Worm (Caenorhabditis elegans) whole organism, L2 larva: ENCODE data around the gene K08E7.5.

Source experiments
- C34F6.9 ChIP-seq: fragments of 150-350 bp; optimal IDR thresholded peaks from 2 replicates; lab custom pipeline; 2014; ENCODE audit warnings: missing biosample characterization, missing genetic modification characterization
- F13H6.1 ChIP-seq: sonication (generic microtip); optimal IDR thresholded peaks from 2 replicates; lab custom pipeline; 2016; ENCODE audit warnings: missing genetic modification characterization, missing compliant biosample characterization
- R02D3.7 ChIP-seq: fragments of 150-350 bp; optimal IDR thresholded peaks from 2 replicates; lab custom pipeline; 2014; ENCODE audit warnings: missing biosample characterization, missing genetic modification characterization
- Y55F3AM.14 ChIP-seq: fragments of 200-800 bp; sonication (Bioruptor generic); optimal IDR thresholded peaks from 2 replicates; lab custom pipeline; 2018; ENCODE audit warnings: mild to moderate bottlenecking, missing genetic modification characterization, missing compliant biosample characterization
- ZK546.5 ChIP-seq: sonication (generic microtip); optimal IDR thresholded peaks from 2 replicates; lab custom pipeline; 2017; ENCODE audit warnings: missing biosample characterization, missing genetic modification characterization
- alr-1 ChIP-seq: fragments of 150-350 bp; optimal IDR thresholded peaks from 2 replicates; lab custom pipeline; 2014; ENCODE audit warnings: missing biosample characterization, missing genetic modification characterization
- aly-2 ChIP-seq: fragments of 150-350 bp; optimal IDR thresholded peaks from 2 replicates; lab custom pipeline; 2014; ENCODE audit warnings: missing biosample characterization, missing genetic modification characterization
- ama-1 ChIP-seq: fragments of 150-350 bp; optimal IDR thresholded peaks from 2 replicates; lab custom pipeline; 2018; ENCODE audit warnings: inconsistent platforms
- blmp-1 ChIP-seq: sonication (generic microtip); optimal IDR thresholded peaks from 2 replicates; lab custom pipeline; 2017; ENCODE audit warnings: missing genetic modification characterization, mild to moderate bottlenecking, missing compliant biosample characterization, antibody characterized with exemption, moderate library complexity; ENCODE audit not compliant: insufficient read depth
- ceh-82 ChIP-seq: fragments of 150-350 bp; optimal IDR thresholded peaks from 2 replicates; lab custom pipeline; 2014; ENCODE audit warnings: missing biosample characterization, missing genetic modification characterization
- crh-2 ChIP-seq: sonication (generic microtip); optimal IDR thresholded peaks from 2 replicates; lab custom pipeline; 2017; ENCODE audit warnings: missing biosample characterization, missing genetic modification characterization
- dmd-4 ChIP-seq: sonication (generic microtip); optimal IDR thresholded peaks from 2 replicates; lab custom pipeline; 2017; ENCODE audit warnings: missing biosample characterization, missing genetic modification characterization
- egl-27 ChIP-seq: sonication (generic microtip); optimal IDR thresholded peaks from 3 replicates; lab custom pipeline; 2017; ENCODE audit warnings: missing biosample characterization, missing genetic modification reagents, missing genetic modification characterization
- elt-3 ChIP-seq: sonication (generic microtip); optimal IDR thresholded peaks from 2 replicates; lab custom pipeline; 2017; ENCODE audit warnings: missing biosample characterization, missing genetic modification characterization
- fos-1 ChIP-seq: fragments of 150-350 bp; optimal IDR thresholded peaks from 2 replicates; lab custom pipeline; 2014; ENCODE audit warnings: missing biosample characterization, missing genetic modification characterization
- gmeb-1 ChIP-seq: fragments of 150-350 bp; optimal IDR thresholded peaks from 2 replicates; lab custom pipeline; 2014; ENCODE audit warnings: missing biosample characterization, missing genetic modification characterization
- lin-11 ChIP-seq: fragments of 150-350 bp; sonication (generic microtip); optimal IDR thresholded peaks from 2 replicates; lab custom pipeline; 2014; ENCODE audit warnings: missing biosample characterization, missing genetic modification characterization, inconsistent platforms, mixed read lengths
- lin-13 ChIP-seq: fragments of 150-350 bp; optimal IDR thresholded peaks from 2 replicates; lab custom pipeline; 2014; ENCODE audit warnings: missing biosample characterization, missing genetic modification reagents, missing genetic modification characterization
- lin-39 ChIP-seq: fragments of 150-350 bp; optimal IDR thresholded peaks from 2 replicates; lab custom pipeline; 2014; ENCODE audit warnings: missing biosample characterization, missing genetic modification reagents, missing genetic modification characterization
- lsy-2 ChIP-seq, 2 experiments: fragments of 150-350 bp in 1 of 2; sonication (generic microtip) in 1 of 2; optimal IDR thresholded peaks; 2 replicates each; lab custom pipeline; 2014 to 2017; ENCODE audit warnings: missing biosample characterization in 2 of 2, missing genetic modification characterization in 2 of 2
- mab-5 ChIP-seq: fragments of 150-350 bp; optimal IDR thresholded peaks from 2 replicates; lab custom pipeline; 2014; ENCODE audit warnings: missing biosample characterization, missing genetic modification characterization
- mbf-1 ChIP-seq: sonication (generic microtip); optimal IDR thresholded peaks from 2 replicates; lab custom pipeline; 2017; ENCODE audit warnings: missing biosample characterization, missing genetic modification characterization
- mdl-1 ChIP-seq, 2 experiments: fragments of 150-350 bp in 1 of 2; sonication (generic microtip) in 1 of 2; optimal IDR thresholded peaks; 2 replicates each; lab custom pipeline; 2017; ENCODE audit warnings: missing biosample characterization in 2 of 2, missing genetic modification characterization in 2 of 2
- nhr-11 ChIP-seq: fragments of 150-350 bp; optimal IDR thresholded peaks from 2 replicates; lab custom pipeline; 2014; ENCODE audit warnings: missing biosample characterization, missing genetic modification characterization
- nhr-12 ChIP-seq: fragments of 150-350 bp; optimal IDR thresholded peaks from 2 replicates; lab custom pipeline; 2014; ENCODE audit warnings: missing biosample characterization, missing genetic modification characterization
- nhr-129 ChIP-seq: fragments of 150-350 bp; optimal IDR thresholded peaks from 2 replicates; lab custom pipeline; 2014; ENCODE audit warnings: missing biosample characterization, missing genetic modification characterization
- nhr-21 ChIP-seq: fragments of 150-350 bp; optimal IDR thresholded peaks from 2 replicates; lab custom pipeline; 2014; ENCODE audit warnings: missing biosample characterization, missing genetic modification characterization
- nhr-23 ChIP-seq: fragments of 150-350 bp; optimal IDR thresholded peaks from 2 replicates; lab custom pipeline; 2014; ENCODE audit warnings: missing biosample characterization, missing genetic modification reagents, missing genetic modification characterization
- nhr-237 ChIP-seq: fragments of 150-350 bp; optimal IDR thresholded peaks from 2 replicates; lab custom pipeline; 2014; ENCODE audit warnings: missing biosample characterization, missing genetic modification characterization
- nhr-6 ChIP-seq: fragments of 150-350 bp; optimal IDR thresholded peaks from 2 replicates; lab custom pipeline; 2014; ENCODE audit warnings: missing biosample characterization, missing genetic modification characterization
- nhr-77 ChIP-seq: fragments of 150-350 bp; optimal IDR thresholded peaks from 2 replicates; lab custom pipeline; 2014; ENCODE audit warnings: missing biosample characterization, missing genetic modification characterization
- peb-1 ChIP-seq: fragments of 150-350 bp; optimal IDR thresholded peaks from 2 replicates; lab custom pipeline; 2014; ENCODE audit warnings: missing biosample characterization, missing genetic modification characterization
- skn-1 ChIP-seq: sonication (generic microtip); optimal IDR thresholded peaks from 2 replicates; lab custom pipeline; 2017; ENCODE audit warnings: missing biosample characterization, missing genetic modification characterization
- sma-3 ChIP-seq: sonication (generic microtip); optimal IDR thresholded peaks from 2 replicates; lab custom pipeline; 2016; ENCODE audit warnings: missing genetic modification reagents, missing genetic modification characterization, missing compliant biosample characterization
- sma-9 ChIP-seq, 2 experiments: fragments of 150-350 bp in 1 of 2; sonication (generic microtip) in 1 of 2; optimal IDR thresholded peaks; 2 replicates each; lab custom pipeline; 2014 to 2016; ENCODE audit warnings: missing genetic modification characterization in 2 of 2, mild to moderate bottlenecking in 1 of 2, missing biosample characterization in 1 of 2, missing compliant biosample characterization in 1 of 2, missing genetic modification reagents in 1 of 2, moderate library complexity in 1 of 2
- unc-39 ChIP-seq: fragments of 150-350 bp; optimal IDR thresholded peaks from 2 replicates; lab custom pipeline; 2014; ENCODE audit warnings: missing biosample characterization, missing genetic modification characterization
- unc-55 ChIP-seq: fragments of 150-350 bp; sonication (generic microtip); optimal IDR thresholded peaks from 3 replicates; lab custom pipeline; 2014; ENCODE audit warnings: missing biosample characterization, missing genetic modification reagents, missing genetic modification characterization
- unc-62 ChIP-seq: fragments of 150-350 bp; optimal IDR thresholded peaks from 2 replicates; lab custom pipeline; 2014; ENCODE audit warnings: missing biosample characterization, missing genetic modification reagents, missing genetic modification characterization
- zag-1 ChIP-seq: fragments of 150-350 bp; optimal IDR thresholded peaks from 2 replicates; lab custom pipeline; 2014; ENCODE audit warnings: missing biosample characterization, missing genetic modification characterization
- ztf-4 ChIP-seq: fragments of 150-350 bp; optimal IDR thresholded peaks from 2 replicates; lab custom pipeline; 2014; ENCODE audit warnings: missing biosample characterization, missing genetic modification characterization

The K08E7.5 gene

ce11 chrIV:12594574-12594973 lies 21.4 kb downstream of the K08E7.5 start:
- TF ChIP-seq lin-11 (tag; lab: Kevin White, UChicago) (peak; percentile 72), C34F6.9 (tag; lab: Kevin White, UChicago) (peak; percentile 77), R02D3.7 (tag; lab: Kevin White, UChicago) (no peak), crh-2 (tag; lab: Kevin White, UChicago) (peak; percentile 57), sma-9 (GFP tag; optimal IDR thresholded peaks at IDR 0.05; lab: Kevin White, UChicago) (peak; percentile 70), sma-9 (tag; optimal IDR thresholded peaks at IDR 0.05; lab: Kevin White, UChicago) (no peak), nhr-237 (tag; lab: Kevin White, UChicago) (no peak), elt-3 (tag; lab: Kevin White, UChicago) (no peak), zag-1 (peak; percentile 60), dmd-4 (tag; lab: Kevin White, UChicago) (no peak), blmp-1 (tag; lab: Kevin White, UChicago) (no peak), ama-1 (lab: Kevin White, UChicago) (no peak), gmeb-1 (tag; lab: Kevin White, UChicago) (peak; percentile 68), peb-1 (tag; lab: Kevin White, UChicago) (no peak), Y55F3AM.14 (peak; percentile 64), mbf-1 (tag; lab: Kevin White, UChicago) (no peak), nhr-21 (tag; lab: Kevin White, UChicago) (peak; percentile 32), lsy-2 (tag; optimal IDR thresholded peaks at IDR 0.05; lab: Kevin White, UChicago) (peak; percentile 57 to 75), alr-1 (tag; lab: Kevin White, UChicago) (no peak), F13H6.1 (tag; lab: Kevin White, UChicago) (peak; percentile 66), ztf-4 (tag; lab: Kevin White, UChicago) (no peak), unc-55 (GFP tag; lab: Kevin White, UChicago) (peak; percentile 77), egl-27 (peak; percentile 28), mab-5 (peak; percentile 45), mdl-1 (tag; optimal IDR thresholded peaks at IDR 0.05; lab: Kevin White, UChicago) (peak in 1 of 2 experiments; percentile 52), nhr-23 (no peak), nhr-11 (tag; lab: Kevin White, UChicago) (no peak), unc-39 (tag; lab: Kevin White, UChicago) (no peak), unc-62 (no peak), lin-13 (GFP tag; lab: Kevin White, UChicago) (peak; percentile 38), lin-39 (no peak), fos-1 (tag; lab: Kevin White, UChicago) (peak; percentile 50), aly-2 (tag; lab: Kevin White, UChicago) (no peak), nhr-129 (tag; lab: Kevin White, UChicago) (peak; percentile 81), sma-3 (GFP tag; lab: Kevin White, UChicago) (peak; percentile 59)

- TF ChIP-seq lsy-2 (tag; optimal IDR thresholded peaks at IDR 0.05; lab: Kevin White, UChicago) (no peak), zag-1 (no peak)
- TF ChIP-seq, all 48 proteins: peak for 0
Measured at ce11 chrIV:12596960-12597359, 23.8 kb downstream of the K08E7.5 start.

ce11 chrIV:12599158-12599557 lies 26.0 kb downstream of the K08E7.5 start, which contains the start of gene pgp-1:
pgp-1 (minus strand) TSS chrIV:12599169.
- TF ChIP-seq crh-2 (tag; lab: Kevin White, UChicago) (peak; percentile 38), ceh-82 (no peak), nhr-237 (tag; lab: Kevin White, UChicago) (no peak), mdl-1 (tag; optimal IDR thresholded peaks at IDR 0.05; lab: Kevin White, UChicago) (no peak), lin-11 (tag; lab: Kevin White, UChicago) (no peak), fos-1 (tag; lab: Kevin White, UChicago) (peak; percentile 91), ZK546.5 (no peak), nhr-6 (no peak), nhr-77 (tag; lab: Kevin White, UChicago) (no peak), sma-9 (GFP tag; optimal IDR thresholded peaks at IDR 0.05; lab: Kevin White, UChicago) (peak; percentile 83), sma-9 (tag; optimal IDR thresholded peaks at IDR 0.05; lab: Kevin White, UChicago) (no peak), nhr-12 (tag; lab: Kevin White, UChicago) (no peak), unc-55 (GFP tag; lab: Kevin White, UChicago) (no peak), skn-1 (no peak)
